Worm (Caenorhabditis elegans) whole organism, L4/young adult: ENCODE measurements around the gene T19H12.6.

Source experiments
- W03F9.2 ChIP-seq: fragments of 150-350 bp; optimal IDR thresholded peaks from 2 replicates; lab custom pipeline; 2014; ENCODE audit warnings: missing biosample characterization, missing genetic modification characterization
- dao-5 ChIP-seq: sonication (generic microtip); optimal IDR thresholded peaks from 2 replicates; lab custom pipeline; 2016; ENCODE audit warnings: missing genotype, missing genetic modification characterization, moderate library complexity, missing compliant biosample characterization
- him-1 ChIP-seq: sonication (generic microtip); optimal IDR thresholded peaks from 2 replicates; lab custom pipeline; 2016; ENCODE audit warnings: missing genotype, missing genetic modification reagents, missing genetic modification characterization, missing compliant biosample characterization

The T19H12.6 gene

DNA sequence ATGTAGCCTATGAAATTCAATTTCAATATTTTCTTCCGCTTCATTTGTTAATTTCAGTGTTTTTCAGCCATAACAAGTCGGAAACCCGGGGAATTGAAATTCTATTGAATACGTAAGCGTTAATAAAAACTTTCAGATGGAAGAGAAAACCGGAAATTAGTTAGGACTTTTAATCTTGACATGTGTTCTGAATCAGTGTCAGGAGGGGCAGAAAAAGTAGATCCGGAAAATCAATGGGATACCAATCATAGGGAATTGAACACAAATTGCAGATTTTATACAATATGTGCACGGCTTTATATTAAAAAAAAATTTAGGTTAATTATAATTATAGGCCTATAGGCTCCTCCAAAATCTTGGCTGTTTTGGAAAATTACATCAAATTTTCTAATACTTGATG lies 13.2 kb downstream of the T19H12.6 start:
- TF ChIP-seq W03F9.2 (tag; lab: Kevin White, UChicago) (no peak), him-1 (tag; lab: Kevin White, UChicago) (no peak), dao-5 (no peak)

ce11 chrV:4862737-4863136 lies 14.8 kb downstream of the T19H12.6 start, which contains the start of gene C37H5.13:
TSS of gene C37H5.13 (minus strand) at chrV:4862965.
- no peak for TF ChIP-seq dao-5
- TF ChIP-seq W03F9.2 (tag; lab: Kevin White, UChicago): no peak

ce11 chrV:4860525-4860924 lies 17.0 kb downstream of the T19H12.6 start:
- no peak for TF ChIP-seq him-1 (tag; lab: Kevin White, UChicago)
- no peak for TF ChIP-seq dao-5

DNA sequence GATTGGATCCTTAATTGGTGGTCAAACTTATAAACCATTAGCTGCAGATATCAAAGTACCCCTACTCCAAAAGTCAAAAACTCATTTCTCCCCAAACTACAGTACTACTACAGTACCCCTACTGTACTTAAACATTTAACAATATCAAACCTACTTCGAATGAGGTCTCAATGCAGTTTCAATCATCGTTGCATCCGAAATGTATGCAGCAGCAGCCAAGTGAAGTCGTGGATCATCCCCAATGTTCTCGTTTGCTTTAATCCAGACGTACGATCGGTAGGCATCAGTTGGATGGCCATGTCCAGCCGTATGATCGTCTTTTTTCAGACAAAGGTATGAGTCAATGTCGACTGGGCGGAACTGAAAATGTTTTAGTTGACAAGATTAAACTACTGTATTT lies 19.9 kb downstream of the T19H12.6 start:
- TF ChIP-seq dao-5 (no peak), him-1 (tag; lab: Kevin White, UChicago) (no peak), W03F9.2 (tag; lab: Kevin White, UChicago) (no peak)

- TF ChIP-seq W03F9.2 (tag; lab: Kevin White, UChicago) (no peak), him-1 (tag; lab: Kevin White, UChicago) (no peak), dao-5 (no peak)
These were observed 25.5 kb downstream of the T19H12.6 start for ce11 chrV:4851969-4852368.

ce11 chrV:4851138-4851537 lies 26.3 kb downstream of the T19H12.6 start, which contains the start of gene nex-4:
TSS of gene nex-4 (plus strand) at chrV:4851438.
- TF ChIP-seq dao-5 (no peak), him-1 (tag; lab: Kevin White, UChicago) (no peak), W03F9.2 (tag; lab: Kevin White, UChicago) (no peak)

DNA sequence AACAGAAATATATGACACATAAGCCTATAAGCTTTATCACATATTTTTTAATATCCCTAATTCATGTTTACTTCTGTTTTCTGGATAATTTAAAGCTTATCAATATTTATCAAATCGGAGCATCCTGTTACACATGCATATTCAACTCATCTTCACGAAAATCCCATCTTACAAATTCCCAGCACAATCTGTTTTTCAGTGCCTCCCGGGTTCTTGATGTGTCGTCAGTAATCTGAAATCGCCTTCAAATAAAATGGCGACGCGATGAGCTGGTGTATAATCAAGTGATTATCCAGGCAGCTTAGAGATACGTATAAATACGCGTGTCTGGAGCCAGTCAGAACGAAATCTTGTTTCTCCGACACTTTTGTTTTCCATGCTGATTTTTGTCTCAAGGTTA lies 27.0 kb downstream of the T19H12.6 start:
- no peak for TF ChIP-seq him-1 (tag; lab: Kevin White, UChicago)
- no peak for TF ChIP-seq W03F9.2 (tag; lab: Kevin White, UChicago)
- TF ChIP-seq dao-5: no peak

DNA sequence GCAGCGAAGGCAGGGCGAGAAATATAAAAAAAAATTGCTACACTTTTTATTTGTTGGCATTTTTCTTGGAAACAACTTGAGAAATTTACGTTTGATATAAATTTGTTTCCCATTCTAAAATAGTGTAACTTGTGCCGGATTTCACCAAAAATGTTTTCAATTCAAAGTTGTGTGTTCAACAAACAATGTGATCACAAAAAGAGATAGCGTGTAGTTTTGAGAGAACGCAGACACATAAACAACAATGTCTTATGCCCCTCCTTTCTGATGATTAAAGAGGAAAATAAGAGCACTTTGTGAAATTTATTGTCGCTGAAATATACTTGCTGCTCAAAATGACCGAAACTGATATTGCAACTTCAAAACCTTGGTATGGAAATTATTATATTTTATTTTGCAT lies 30.1 kb downstream of the T19H12.6 start, which contains the start of gene abhd-5.1:
Gene abhd-5.1, plus strand, starts transcription at position 230 of the 400 bp plus-strand sequence.
- TF ChIP-seq dao-5: no peak
- peak; percentile 20 for TF ChIP-seq W03F9.2 (tag; lab: Kevin White, UChicago)

DNA sequence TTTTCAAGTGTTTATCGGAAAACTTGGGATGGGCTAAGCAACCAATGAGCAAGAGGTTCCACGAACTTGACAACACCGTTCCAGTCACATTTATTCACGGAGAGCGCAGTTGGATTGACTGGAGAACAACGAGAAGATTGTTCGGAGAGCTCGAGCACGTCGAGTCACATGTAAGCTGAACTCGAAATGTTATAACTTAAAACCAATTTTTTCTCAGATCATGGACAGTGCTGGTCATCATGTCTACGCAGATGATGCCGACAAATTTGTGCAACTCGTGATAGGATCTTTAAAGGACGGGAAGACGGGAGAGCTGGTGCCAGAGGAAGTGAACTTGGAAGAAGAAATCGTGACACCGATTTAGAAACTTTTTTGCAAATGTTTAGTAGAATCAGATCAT lies 31.0 kb downstream of the T19H12.6 start:
- TF ChIP-seq him-1 (tag; lab: Kevin White, UChicago) (no peak), dao-5 (no peak), W03F9.2 (tag; lab: Kevin White, UChicago) (no peak)

ce11 chrV:4844591-4844990 lies 32.9 kb downstream of the T19H12.6 start, which contains the start of gene abhd-5.2:
TSS of gene abhd-5.2 (plus strand) at chrV:4844685.
- TF ChIP-seq W03F9.2 (tag; lab: Kevin White, UChicago) (peak; percentile 11), him-1 (tag; lab: Kevin White, UChicago) (no peak)

DNA sequence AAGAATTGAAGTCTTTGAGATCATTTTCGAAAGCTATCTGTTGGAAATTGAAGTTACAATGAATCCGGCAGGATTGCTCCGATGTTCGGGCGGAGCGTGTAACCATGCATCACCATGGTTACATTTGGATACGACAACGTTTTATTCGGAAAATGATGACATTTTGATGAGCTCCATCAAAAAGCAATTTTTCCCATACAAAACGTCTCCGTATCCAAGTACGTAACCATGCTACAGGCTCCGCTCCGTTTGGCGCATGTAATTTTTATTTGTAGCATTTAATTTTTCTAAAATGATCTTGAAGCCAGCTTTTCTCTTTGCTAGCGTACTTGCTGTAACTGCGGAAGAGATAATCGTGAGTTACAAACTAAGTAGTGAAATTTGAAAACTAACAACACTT lies 34.9 kb downstream of the T19H12.6 start, which contains the start of the genes cwp-2 and cwp-3:
Gene cwp-2, minus strand, starts transcription at position 101 of the 400 bp plus-strand sequence.
Gene cwp-3, plus strand, starts transcription at position 293 of the 400 bp plus-strand sequence.
- no peak for TF ChIP-seq dao-5
- no peak for TF ChIP-seq him-1 (tag; lab: Kevin White, UChicago)
- TF ChIP-seq W03F9.2 (tag; lab: Kevin White, UChicago): no peak

DNA sequence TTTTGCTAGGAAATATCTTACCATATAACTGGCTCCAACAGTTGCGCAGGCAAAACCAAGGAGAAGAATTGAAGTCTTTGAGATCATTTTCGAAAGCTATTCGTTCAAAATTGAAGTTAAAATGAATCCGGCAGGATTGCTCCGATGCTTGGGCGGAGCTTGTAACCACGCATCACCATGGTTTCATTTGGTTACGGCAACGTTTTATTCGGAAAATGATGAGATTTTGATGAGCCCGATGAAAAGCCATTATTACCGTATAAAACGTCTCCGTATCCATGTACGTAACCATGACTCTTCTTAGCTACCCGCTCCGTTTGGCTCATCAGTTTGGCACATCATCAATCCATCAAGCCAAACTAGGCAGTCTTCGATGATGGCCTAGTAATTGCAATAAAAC lies 36.3 kb downstream of the T19H12.6 start, which contains the start of gene cwp-1:
Gene cwp-1, minus strand, starts transcription at position 101 of the 400 bp plus-strand sequence.
- TF ChIP-seq W03F9.2 (tag; lab: Kevin White, UChicago) (no peak), him-1 (tag; lab: Kevin White, UChicago) (no peak), dao-5 (no peak)

DNA sequence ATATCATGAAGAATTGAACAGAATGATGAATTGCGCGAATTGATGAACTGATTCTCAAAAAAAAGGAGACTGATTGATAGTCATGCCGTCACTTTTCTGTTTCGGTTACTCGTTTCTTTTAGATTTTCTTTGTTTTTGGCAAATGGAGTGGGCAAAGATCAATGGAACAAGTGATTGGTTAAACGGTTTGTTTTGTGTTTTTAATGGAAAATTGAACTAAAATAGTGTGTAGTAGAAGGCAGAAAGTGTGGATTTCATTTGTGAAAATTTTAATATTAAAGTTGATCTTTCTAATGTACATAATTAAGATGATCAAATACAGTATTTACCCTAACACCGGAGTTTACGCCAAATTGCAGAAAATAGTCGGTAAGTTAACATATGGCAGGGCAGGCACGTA lies 37.6 kb downstream of the T19H12.6 start, which contains the start of gene nas-9:
Gene nas-9, minus strand, starts transcription at position 101 of the 400 bp plus-strand sequence.
- no peak for TF ChIP-seq him-1 (tag; lab: Kevin White, UChicago)
- no peak for TF ChIP-seq W03F9.2 (tag; lab: Kevin White, UChicago)
- no peak for TF ChIP-seq dao-5

ce11 chrV:4834277-4834676 lies 43.2 kb downstream of the T19H12.6 start, which contains the start of gene C37H5.14:
TSS of gene C37H5.14 (minus strand) at chrV:4834377.
- TF ChIP-seq him-1 (tag; lab: Kevin White, UChicago) (no peak), W03F9.2 (tag; lab: Kevin White, UChicago) (no peak), dao-5 (no peak)
